Worm (Caenorhabditis elegans) whole organism, L3 larva: ENCODE data around the gene shc-3.

ENCODE experiments used
- R02D3.7 ChIP-seq: fragments of 150-350 bp; optimal IDR thresholded peaks from 2 replicates; lab custom pipeline; 2014; ENCODE audit warnings: missing biosample characterization, missing genetic modification characterization
- fkh-10 ChIP-seq: sonication (generic microtip); optimal IDR thresholded peaks from 2 replicates; lab custom pipeline; 2017; ENCODE audit warnings: missing biosample characterization, missing genetic modification reagents, missing genetic modification characterization
- fkh-2 ChIP-seq: fragments of 150-350 bp; optimal IDR thresholded peaks from 2 replicates; lab custom pipeline; 2014; ENCODE audit warnings: missing biosample characterization, missing genetic modification reagents, missing genetic modification characterization
- fos-1 ChIP-seq: fragments of 150-350 bp; optimal IDR thresholded peaks from 2 replicates; lab custom pipeline; 2014; ENCODE audit warnings: missing biosample characterization, missing genetic modification characterization
- lin-15B ChIP-seq: fragments of 150-350 bp; optimal IDR thresholded peaks from 2 replicates; lab custom pipeline; 2014; ENCODE audit warnings: missing biosample characterization, missing genetic modification characterization
- lin-39 ChIP-seq: fragments of 150-350 bp; optimal IDR thresholded peaks from 2 replicates; lab custom pipeline; 2018; ENCODE audit warnings: missing biosample characterization, missing genetic modification reagents, missing genetic modification characterization
- mml-1 ChIP-seq: fragments of 150-350 bp; sonication (generic microtip); optimal IDR thresholded peaks from 3 replicates; lab custom pipeline; 2014; ENCODE audit warnings: missing biosample characterization, missing genetic modification characterization
- nhr-23 ChIP-seq: fragments of 150-350 bp; optimal IDR thresholded peaks from 2 replicates; lab custom pipeline; 2014; ENCODE audit warnings: missing biosample characterization, missing genetic modification reagents, missing genetic modification characterization
- nhr-28 ChIP-seq: fragments of 150-350 bp; optimal IDR thresholded peaks from 2 replicates; lab custom pipeline; 2014; ENCODE audit warnings: missing biosample characterization, missing genetic modification characterization
- pqm-1 ChIP-seq: fragments of 150-350 bp; optimal IDR thresholded peaks from 2 replicates; lab custom pipeline; 2017; ENCODE audit warnings: missing biosample characterization, missing genetic modification characterization, inconsistent platforms
- snpc-4 ChIP-seq: fragments of 150-350 bp; optimal IDR thresholded peaks from 2 replicates; lab custom pipeline; 2014; ENCODE audit warnings: missing biosample characterization, missing genetic modification characterization
- unc-39 ChIP-seq: sonication (generic microtip); optimal IDR thresholded peaks from 4 replicates; lab custom pipeline; 2017; ENCODE audit warnings: missing biosample characterization, missing genetic modification characterization
- unc-62 ChIP-seq: fragments of 150-350 bp; sonication (generic microtip); optimal IDR thresholded peaks from 4 replicates; lab custom pipeline; 2014; ENCODE audit warnings: missing biosample characterization, missing genetic modification reagents, missing genetic modification characterization

DNA sequence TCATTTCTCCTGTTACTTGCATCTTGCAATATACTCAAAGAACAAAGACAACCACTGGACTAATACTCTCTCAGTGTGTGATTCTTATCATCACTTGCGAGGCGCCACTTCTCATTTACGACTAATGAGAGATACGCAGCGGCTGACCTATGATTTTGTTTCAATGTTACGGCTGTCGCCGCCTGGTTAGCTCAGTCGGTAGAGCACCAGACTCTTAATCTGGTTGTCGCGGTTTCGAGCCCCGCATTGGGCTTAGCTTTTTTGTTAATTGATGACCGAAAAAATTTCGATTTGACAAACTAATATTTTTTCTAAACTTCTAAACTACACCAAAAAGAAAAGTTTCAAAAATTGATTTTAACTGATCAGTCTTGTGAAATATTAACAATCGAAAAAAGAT lies 1.0 kb upstream of the shc-3 start:
- TF ChIP-seq snpc-4 (tag; lab: Kevin White, UChicago): no peak
- no peak for TF ChIP-seq unc-62 (GFP tag; lab: Kevin White, UChicago)
- TF ChIP-seq unc-39: no peak
- TF ChIP-seq lin-15B (tag; lab: Kevin White, UChicago): no peak
- no peak for TF ChIP-seq nhr-28 (tag; lab: Kevin White, UChicago)
- TF ChIP-seq pqm-1 (tag; lab: Kevin White, UChicago): peak; percentile 6
- TF ChIP-seq mml-1 (tag; lab: Kevin White, UChicago): no peak
- no peak for TF ChIP-seq nhr-23 (tag; lab: Kevin White, UChicago)
- TF ChIP-seq fkh-10 (GFP tag; lab: Kevin White, UChicago): no peak
- no peak for TF ChIP-seq fos-1 (tag; lab: Kevin White, UChicago)
- TF ChIP-seq lin-39 (tag; lab: Kevin White, UChicago): no peak
- no peak for TF ChIP-seq fkh-2 (tag; lab: Kevin White, UChicago)
- TF ChIP-seq R02D3.7: no peak
